Worm (Caenorhabditis elegans) whole organism, young adult: ENCODE measurements around the gene shc-3.

ENCODE experiments used
- B0035.1 ChIP-seq: sonication (generic microtip); optimal IDR thresholded peaks from 2 replicates; lab custom pipeline; 2016; ENCODE audit warnings: missing genetic modification characterization, mild to moderate bottlenecking, missing compliant biosample characterization, missing genotype, missing genetic modification reagents
- attf-3 ChIP-seq: fragments of 200-800 bp; sonication (Bioruptor generic); conservative IDR thresholded peaks from 2 replicates; pipeline ENCODE4 v1.3.6; 2022; ENCODE audit warnings: missing genetic modification reagents, missing genetic modification characterization, missing compliant biosample characterization
- dpl-1 ChIP-seq: fragments of 150-350 bp; optimal IDR thresholded peaks from 2 replicates; lab custom pipeline; 2014; ENCODE audit warnings: missing biosample characterization, missing genetic modification reagents, missing genetic modification characterization
- mxl-1 ChIP-seq: sonication (generic microtip); optimal IDR thresholded peaks from 2 replicates; lab custom pipeline; 2016; ENCODE audit warnings: missing genetic modification characterization, missing compliant biosample characterization
- nhr-179 ChIP-seq: sonication (generic microtip); optimal IDR thresholded peaks from 2 replicates; lab custom pipeline; 2016; ENCODE audit warnings: mild to moderate bottlenecking, missing genetic modification characterization, missing compliant biosample characterization
- snpc-4 ChIP-seq, 5 experiments: fragments of 150-350 bp in 1 of 5; sonication (generic microtip) in 4 of 5; optimal IDR thresholded peaks; 2 replicates each; lab custom pipeline; 2014 to 2018; ENCODE audit warnings: missing genetic modification characterization in 5 of 5, missing biosample characterization in 3 of 5, antibody characterized with exemption in 2 of 5, mild to moderate bottlenecking in 2 of 5, missing compliant biosample characterization in 2 of 5, missing genotype in 2 of 5, moderate library complexity in 2 of 5, missing genetic modification reagents in 1 of 5
- tbx-9 ChIP-seq: sonication (generic microtip); optimal IDR thresholded peaks from 2 replicates; lab custom pipeline; 2016; ENCODE audit warnings: borderline replicate concordance, missing genetic modification characterization, inconsistent platforms, missing compliant biosample characterization
- zfh-2 ChIP-seq: fragments of 200-800 bp; sonication (Bioruptor generic); conservative IDR thresholded peaks from 2 replicates; pipeline ENCODE4 v1.3.6; 2022; ENCODE audit warnings: missing genetic modification reagents, missing genetic modification characterization, missing compliant biosample characterization

ce11 chrX:13746231-13746630, 28.9 kb downstream of the shc-3 start:
- TF ChIP-seq attf-3, result no peak
- no peak for TF ChIP-seq mxl-1
- TF ChIP-seq snpc-4 (GFP tag; optimal IDR thresholded peaks at IDR 0.05; lab: Kevin White, UChicago), result no peak
- TF ChIP-seq snpc-4 (tag; optimal IDR thresholded peaks at IDR 0.05; lab: Kevin White, UChicago), result no peak
- TF ChIP-seq nhr-179 (tag; lab: Kevin White, UChicago), result no peak
- TF ChIP-seq dpl-1, result no peak
- no peak for TF ChIP-seq B0035.1
- no peak for TF ChIP-seq zfh-2 (GFP tag; lab: Robert Waterston, UW)
- TF ChIP-seq tbx-9, result no peak
